Worm (Caenorhabditis elegans): Measurements from ENCODE around the gene dop-6.

DNA sequence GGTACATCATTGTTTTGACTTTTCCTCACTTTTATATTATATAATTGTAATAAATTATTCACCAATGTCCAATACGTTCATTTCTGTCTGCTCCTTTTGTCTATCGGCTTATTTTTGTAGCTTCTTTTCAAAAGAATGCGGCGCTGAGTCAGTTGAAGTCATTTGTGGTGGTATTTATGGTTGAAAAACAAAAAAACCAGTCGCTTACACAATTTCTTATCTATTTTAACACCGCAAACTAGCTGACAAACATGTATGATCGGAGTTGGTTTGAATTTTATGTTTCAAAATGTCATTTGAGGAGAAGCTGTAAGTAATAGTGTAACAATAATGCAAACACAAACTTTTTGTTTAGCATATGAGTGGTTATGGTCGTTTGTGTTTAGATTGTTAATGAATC is 36.7 kb upstream of the dop-6 start, which contains the start of gene ets-10:
- no peak for TF ChIP-seq ces-1 (GFP tag; optimal IDR thresholded peaks at IDR 0.05)
- TF ChIP-seq unc-62 (GFP tag; optimal IDR thresholded peaks at IDR 0.05): no peak
